Fruit fly (Drosophila melanogaster) whole organism, wandering third instar larva: Measurements from ENCODE around the gene Grx1.
A peak's percentile ranks its signal among the peaks of the same experiment; 100 is the strongest.

Experiments used
- Abd-B ChIP-seq: fragments of >200 bp; optimal IDR thresholded peaks from 2 replicates; lab custom pipeline; 2017; ENCODE audit warnings: missing biosample characterization, missing genetic modification characterization
- CG32264 ChIP-seq: fragments of 200-800 bp; sonication (Bioruptor generic); optimal IDR thresholded peaks from 2 replicates; lab custom pipeline; 2016; ENCODE audit warnings: missing biosample characterization, missing genetic modification characterization
- CrebA ChIP-seq: fragments of 200-800 bp; sonication (Bioruptor generic); optimal IDR thresholded peaks from 2 replicates; lab custom pipeline; 2016; ENCODE audit warnings: missing biosample characterization, mild to moderate bottlenecking, missing genetic modification characterization, borderline replicate concordance
- Dfd ChIP-seq: fragments of >200 bp; optimal IDR thresholded peaks from 2 replicates; lab custom pipeline; 2017; ENCODE audit warnings: missing biosample characterization, missing genetic modification characterization
- Dif ChIP-seq: fragments of 200-275, 200-300 bp; sonication (Bioruptor generic); optimal IDR thresholded peaks from 2 replicates; lab custom pipeline; 2018; ENCODE audit warnings: missing biosample characterization, missing genetic modification characterization; ENCODE audit not compliant: partially characterized antibody
- GATAd ChIP-seq: sonication (Bioruptor generic); optimal IDR thresholded peaks from 2 replicates; lab custom pipeline; 2016; ENCODE audit warnings: missing biosample characterization, missing genetic modification characterization
- HLH106 ChIP-seq: fragments of 200-800 bp; optimal IDR thresholded peaks from 3 replicates; lab custom pipeline; 2019; ENCODE audit warnings: missing biosample characterization, mild to moderate bottlenecking, missing genetic modification characterization, moderate library complexity
- Hnf4 ChIP-seq: fragments of 200-800 bp; sonication (Bioruptor generic); optimal IDR thresholded peaks from 2 replicates; lab custom pipeline; 2016; ENCODE audit warnings: missing biosample characterization, mild to moderate bottlenecking, missing genetic modification characterization
- Hr78 ChIP-seq: fragments of >200 bp; optimal IDR thresholded peaks from 2 replicates; lab custom pipeline; 2017; ENCODE audit warnings: missing biosample characterization, missing genetic modification characterization
- Hr83 ChIP-seq: fragments of 200-300 bp; sonication (Bioruptor generic); optimal IDR thresholded peaks from 2 replicates; lab custom pipeline; 2016; ENCODE audit warnings: missing biosample characterization, mild to moderate bottlenecking, missing genetic modification characterization, moderate library complexity; ENCODE audit not compliant: poor library complexity, severe bottlenecking
- Mio ChIP-seq: sonication (Bioruptor generic); optimal IDR thresholded peaks from 2 replicates; lab custom pipeline; 2016; ENCODE audit warnings: missing biosample characterization, missing genetic modification characterization
- Myc ChIP-seq: fragments of >200 bp; optimal IDR thresholded peaks from 2 replicates; lab custom pipeline; 2017
- N ChIP-seq: fragments of >200 bp; optimal IDR thresholded peaks from 2 replicates; lab custom pipeline; 2018; ENCODE audit warnings: missing biosample characterization, missing external identifiers, missing genetic modification characterization
- OdsH ChIP-seq: fragments of 200-800 bp; sonication (Bioruptor generic); optimal IDR thresholded peaks from 2 replicates; lab custom pipeline; 2016; ENCODE audit warnings: missing biosample characterization, mild to moderate bottlenecking, missing genetic modification characterization
- Rel ChIP-seq, 2 experiments: fragments of 200-800 bp; sonication (Bioruptor generic) in 1 of 2; optimal IDR thresholded peaks; 2 replicates in 1 of 2; 3 replicates in 1 of 2; lab custom pipeline; 2016 to 2019; ENCODE audit warnings: mild to moderate bottlenecking in 2 of 2, missing biosample characterization in 2 of 2, missing genetic modification characterization in 2 of 2, moderate library complexity in 1 of 2
- Sp1 ChIP-seq: fragments of 200-800 bp; sonication (Bioruptor generic); optimal IDR thresholded peaks from 3 replicates; lab custom pipeline; 2019; ENCODE audit warnings: missing biosample characterization, mild to moderate bottlenecking, missing genetic modification characterization, moderate library complexity
- br ChIP-seq: fragments of 200-800 bp; sonication (Bioruptor generic); optimal IDR thresholded peaks from 2 replicates; lab custom pipeline; 2016; ENCODE audit warnings: missing biosample characterization, missing genetic modification characterization
- brk ChIP-seq: fragments of 200-800 bp; sonication (Bioruptor generic); optimal IDR thresholded peaks from 2 replicates; lab custom pipeline; 2016; ENCODE audit warnings: missing biosample characterization, mild to moderate bottlenecking, missing genetic modification characterization
- dl ChIP-seq, 2 experiments: fragments of 175-275, 200-275 bp in 1 of 2; fragments of 200-275 bp in 1 of 2; sonication (Bioruptor generic); optimal IDR thresholded peaks; lab custom pipeline; 2018; ENCODE audit warnings: mild to moderate bottlenecking in 2 of 2, missing biosample characterization in 2 of 2, missing genetic modification characterization in 2 of 2, moderate library complexity in 2 of 2; ENCODE audit not compliant: partially characterized antibody in 2 of 2, insufficient read depth in 1 of 2
- dmrt93B ChIP-seq: fragments of 200-800 bp; sonication (Bioruptor generic); optimal IDR thresholded peaks from 2 replicates; lab custom pipeline; 2018; ENCODE audit warnings: missing biosample characterization, mild to moderate bottlenecking, missing genetic modification characterization
- dsf ChIP-seq: sonication (Bioruptor generic); optimal IDR thresholded peaks from 2 replicates; lab custom pipeline; 2016; ENCODE audit warnings: missing biosample characterization, missing genetic modification characterization, borderline replicate concordance
- ey ChIP-seq: fragments of 200-800 bp; sonication (Bioruptor generic); optimal IDR thresholded peaks from 2 replicates; lab custom pipeline; 2016; ENCODE audit warnings: missing biosample characterization, missing genetic modification characterization
- foxo ChIP-seq, 2 experiments: fragments of 200-800 bp; sonication (Bioruptor generic); optimal IDR thresholded peaks; 2 replicates in 1 of 2; 3 replicates in 1 of 2; lab custom pipeline; 2016 to 2017; ENCODE audit warnings: missing biosample characterization in 2 of 2, missing genetic modification characterization in 2 of 2
- fru ChIP-seq: fragments of 200-800 bp; sonication (Bioruptor generic); optimal IDR thresholded peaks from 3 replicates; lab custom pipeline; 2016; ENCODE audit warnings: missing biosample characterization, mild to moderate bottlenecking, missing genetic modification characterization
- h ChIP-seq: fragments of 200-800 bp; sonication (Bioruptor generic); optimal IDR thresholded peaks from 3 replicates; lab custom pipeline; 2016; ENCODE audit warnings: missing biosample characterization, mild to moderate bottlenecking, missing genetic modification characterization
- jim ChIP-seq: fragments of 175-275, 200-325 bp; sonication (Bioruptor generic); optimal IDR thresholded peaks from 2 replicates; lab custom pipeline; 2016; ENCODE audit warnings: missing biosample characterization, mild to moderate bottlenecking, missing genetic modification characterization
- pan ChIP-seq: fragments of >200 bp; optimal IDR thresholded peaks from 2 replicates; lab custom pipeline; 2017
- psq ChIP-seq: fragments of 200-800 bp; sonication (Bioruptor generic); optimal IDR thresholded peaks from 3 replicates; lab custom pipeline; 2017; ENCODE audit warnings: missing biosample characterization, mild to moderate bottlenecking, missing genetic modification characterization, moderate library complexity
- rgr ChIP-seq: fragments of 200-800 bp; sonication (Bioruptor generic); optimal IDR thresholded peaks from 3 replicates; lab custom pipeline; 2016; ENCODE audit warnings: missing biosample characterization, mild to moderate bottlenecking, missing genetic modification characterization
- sage ChIP-seq: fragments of 200-800 bp; sonication (Bioruptor generic); optimal IDR thresholded peaks from 2 replicates; lab custom pipeline; 2016; ENCODE audit warnings: missing biosample characterization, mild to moderate bottlenecking, missing genetic modification characterization
- sv ChIP-seq: fragments of 200-800 bp; sonication (Bioruptor generic); optimal IDR thresholded peaks from 3 replicates; lab custom pipeline; 2016; ENCODE audit warnings: missing biosample characterization, missing genetic modification characterization
- usp ChIP-seq: fragments of >200 bp; optimal IDR thresholded peaks from 2 replicates; lab custom pipeline; 2017; ENCODE audit warnings: missing biosample characterization, missing genetic modification characterization
- woc ChIP-seq: sonication (Bioruptor generic); optimal IDR thresholded peaks from 2 replicates; lab custom pipeline; 2016; ENCODE audit warnings: missing biosample characterization, mild to moderate bottlenecking, missing genetic modification characterization

Gene Grx1

dm6 chr3L:18846272-18846741 lies 22.7 kb upstream of the Grx1 start:
- no peak for TF ChIP-seq rgr (GFP tag; lab: Kevin White, UChicago)
- no peak for TF ChIP-seq Rel (GFP tag; optimal IDR thresholded peaks at IDR 0.05; lab: Kevin White, UChicago)
- no peak for TF ChIP-seq Rel (tag; optimal IDR thresholded peaks at IDR 0.05; lab: Kevin White, UChicago)
- TF ChIP-seq HLH106 (tag; lab: Kevin White, UChicago): no peak
- no peak for TF ChIP-seq dmrt93B
- no peak for TF ChIP-seq Mio (GFP tag; lab: Kevin White, UChicago)
- no peak for TF ChIP-seq h (GFP tag; lab: Kevin White, UChicago)
- no peak for TF ChIP-seq sv (GFP tag; lab: Kevin White, UChicago)
- TF ChIP-seq brk (GFP tag; lab: Kevin White, UChicago): no peak
- no peak for TF ChIP-seq GATAd (GFP tag; lab: Kevin White, UChicago)
- no peak for TF ChIP-seq jim (GFP tag; lab: Kevin White, UChicago)
- TF ChIP-seq woc: peak; percentile 2
- no peak for TF ChIP-seq Hr83 (GFP tag; lab: Kevin White, UChicago)
- TF ChIP-seq fru (GFP tag; lab: Kevin White, UChicago): peak; percentile 96
- peak in 1 of 2 experiments; percentile 55 for TF ChIP-seq dl (GFP tag; optimal IDR thresholded peaks at IDR 0.05; lab: Kevin White, UChicago; ENCODE audit: insufficient read depth in 1 of 2, partially characterized antibody in 2 of 2)
- no peak for TF ChIP-seq br (GFP tag; lab: Kevin White, UChicago)
- TF ChIP-seq Dif (GFP tag; lab: Kevin White, UChicago): peak; percentile 70
- no peak for TF ChIP-seq usp (GFP tag; lab: Kevin White, UChicago)
- TF ChIP-seq CG32264 (GFP tag; lab: Kevin White, UChicago): no peak
- no peak for TF ChIP-seq sage
- TF ChIP-seq Abd-B: no peak
- no peak for TF ChIP-seq Hr78
- TF ChIP-seq pan (lab: Kevin White, UChicago): no peak
- TF ChIP-seq Myc (lab: Kevin White, UChicago): no peak
- TF ChIP-seq psq (GFP tag; lab: Kevin White, UChicago): no peak
- TF ChIP-seq, all 38 proteins: peak for 4

DNA sequence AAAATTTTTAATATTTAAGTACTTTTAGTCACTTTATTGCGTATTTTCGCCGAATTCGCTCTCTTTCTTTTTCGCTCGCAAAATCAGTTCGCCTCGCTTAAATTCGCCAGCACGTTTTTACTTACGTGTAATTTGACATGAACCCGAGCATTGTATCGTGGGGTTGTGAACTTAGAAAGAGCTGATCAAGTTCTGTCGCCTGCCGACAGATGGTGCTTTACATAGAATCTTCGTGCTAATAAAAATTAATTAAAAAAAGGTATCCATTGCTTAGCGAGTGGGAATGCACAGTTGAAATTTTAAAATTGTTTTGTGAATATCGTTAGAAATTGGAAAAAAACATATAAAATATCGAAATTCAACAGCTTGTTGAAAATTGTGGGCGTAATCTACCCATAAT lies 20.6 kb upstream of the Grx1 start:
- TF ChIP-seq OdsH (GFP tag; lab: Kevin White, UChicago): no peak
- peak in 1 of 2 experiments; percentile 33 for TF ChIP-seq foxo (GFP tag; optimal IDR thresholded peaks at IDR 0.05; lab: Kevin White, UChicago)
- TF ChIP-seq sv (GFP tag; lab: Kevin White, UChicago): peak; percentile 44
- TF ChIP-seq h (GFP tag; lab: Kevin White, UChicago): peak; percentile 45
- peak; percentile 38 for TF ChIP-seq CrebA (GFP tag; lab: Kevin White, UChicago)
- peak; percentile 18 for TF ChIP-seq ey (GFP tag; lab: Kevin White, UChicago)
- TF ChIP-seq sage: no peak
- peak; percentile 64 for TF ChIP-seq Myc (lab: Kevin White, UChicago)
- TF ChIP-seq dmrt93B: no peak
- peak; percentile 52 for TF ChIP-seq fru (GFP tag; lab: Kevin White, UChicago)
- TF ChIP-seq Hnf4 (GFP tag; lab: Kevin White, UChicago): peak; percentile 41

- TF ChIP-seq Dfd (GFP tag; lab: Kevin White, UChicago) (peak; percentile 56), Hnf4 (GFP tag; lab: Kevin White, UChicago) (no peak), pan (lab: Kevin White, UChicago) (no peak), foxo (GFP tag; optimal IDR thresholded peaks at IDR 0.05; lab: Kevin White, UChicago) (no peak)
- TF ChIP-seq, all 38 proteins: peak for 1
Observed at dm6 chr3L:18852223-18852622, 16.8 kb upstream of the Grx1 start.

dm6 chr3L:18853439-18853838 lies 15.6 kb upstream of the Grx1 start:
- no peak for TF ChIP-seq dsf
- no peak for TF ChIP-seq Sp1 (GFP tag; lab: Kevin White, UChicago)
- TF ChIP-seq N: no peak
- TF ChIP-seq ey (GFP tag; lab: Kevin White, UChicago): no peak
- no peak for TF ChIP-seq HLH106 (tag; lab: Kevin White, UChicago)
- TF ChIP-seq Hr83 (GFP tag; lab: Kevin White, UChicago): no peak
- TF ChIP-seq OdsH (GFP tag; lab: Kevin White, UChicago): no peak
